Fruit fly (Drosophila melanogaster): Measurements from ENCODE around the gene kl-3.
"Not testable (repeated sequence)": the region's sequence is repeated elsewhere in the genome, so short reads cannot be mapped to it uniquely, and the experiment has no call there.

kl-3 gene

DNA sequence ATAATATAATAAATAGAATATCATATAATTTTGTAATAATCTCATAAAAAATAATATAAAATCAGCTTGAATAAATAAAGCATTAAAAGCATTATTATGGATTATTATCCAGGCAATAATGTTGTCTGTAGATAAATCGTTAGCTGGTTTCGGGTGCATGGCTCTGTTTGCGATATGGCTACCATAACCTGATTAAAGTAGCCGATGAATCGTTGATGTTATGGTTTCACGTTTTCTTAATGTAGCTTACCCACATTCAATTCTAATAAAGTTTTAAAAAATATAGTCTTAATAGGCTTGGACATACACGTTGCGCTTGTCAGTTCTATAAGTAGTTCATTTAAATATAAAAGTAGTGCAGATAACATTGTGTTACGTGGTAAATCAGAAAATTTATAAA, at the start of gene kl-3:
Gene kl-3 (plus strand): TSS at position 301 of the 400 bp plus-strand sequence.
- not testable (repeated sequence) for TF ChIP-seq CG8478, CTCF (optimal IDR thresholded peaks at IDR 0.05)

DNA sequence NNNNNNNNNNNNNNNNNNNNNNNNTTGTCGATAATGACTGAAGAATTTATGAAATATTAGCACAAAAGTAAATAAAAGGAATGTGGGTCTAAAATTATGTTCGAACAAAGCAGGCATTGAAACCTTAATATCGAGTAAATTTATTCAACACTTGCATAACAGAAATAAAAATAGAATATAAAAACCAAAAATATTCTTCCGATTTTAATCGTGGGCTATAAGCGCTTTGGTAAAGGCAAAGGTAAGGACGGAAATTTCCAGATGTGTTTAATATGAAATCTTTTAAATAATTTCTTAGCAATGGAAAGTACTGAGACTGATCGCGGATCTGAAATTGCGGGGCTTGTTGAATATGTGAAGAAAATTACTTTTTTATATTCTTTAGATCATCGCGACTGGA, 236.6 kb downstream of the kl-3 start, which contains the start of gene kl-2:
Gene kl-2 (plus strand): TSS at position 301 of the 400 bp plus-strand sequence.
- no peak for TF ChIP-seq CTCF (optimal IDR thresholded peaks at IDR 0.05)
- no peak for TF ChIP-seq CG8478 (optimal IDR thresholded peaks at IDR 0.05)
